Worm (Caenorhabditis elegans) whole organism, L4/young adult: Measurements from ENCODE around the gene srsx-26.

Source experiments
- W03F9.2 ChIP-seq: fragments of 150-350 bp; optimal IDR thresholded peaks from 2 replicates; lab custom pipeline; 2014; ENCODE audit warnings: missing biosample characterization, missing genetic modification characterization
- dao-5 ChIP-seq: sonication (generic microtip); optimal IDR thresholded peaks from 2 replicates; lab custom pipeline; 2016; ENCODE audit warnings: missing genotype, missing genetic modification characterization, moderate library complexity, missing compliant biosample characterization
- him-1 ChIP-seq: sonication (generic microtip); optimal IDR thresholded peaks from 2 replicates; lab custom pipeline; 2016; ENCODE audit warnings: missing genotype, missing genetic modification reagents, missing genetic modification characterization, missing compliant biosample characterization

DNA sequence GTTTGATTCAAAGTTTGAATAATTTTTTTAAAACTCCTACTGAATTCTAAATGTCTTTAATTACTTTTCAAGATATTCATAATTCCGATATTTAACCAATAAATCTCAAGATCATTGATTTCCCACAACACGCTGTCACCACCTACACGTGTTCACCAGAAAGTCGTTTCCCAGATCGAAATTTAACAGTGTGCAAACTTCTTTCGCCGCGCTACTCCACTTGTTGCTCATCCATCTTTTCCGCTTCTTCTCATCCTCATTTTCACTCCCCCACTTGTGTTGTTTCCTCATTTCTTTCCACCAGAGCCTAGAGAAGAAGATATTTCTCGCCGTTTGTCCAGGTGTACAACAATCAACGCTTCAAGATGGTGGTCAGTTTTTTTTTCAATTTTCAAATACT lies 2.8 kb upstream of the srsx-26 start, which contains the start of gene C51E3.9:
- no peak for TF ChIP-seq him-1 (tag; lab: Kevin White, UChicago)
- TF ChIP-seq W03F9.2 (tag; lab: Kevin White, UChicago) = no peak
- TF ChIP-seq dao-5 (tag; lab: Kevin White, UChicago) = no peak
